Fruit fly (Drosophila melanogaster) whole organism, pupa: ENCODE measurements around the gene CG9377.
A peak's percentile ranks its signal among the peaks of the same experiment; 100 is the strongest.

Experiments
- CG10348 ChIP-seq: fragments of 200-800 bp; sonication (Bioruptor generic); IDR thresholded peaks from 2 replicates; pipeline ENCODE4 v1.3.6; 2022; ENCODE audit warnings: missing biosample characterization, missing genetic modification characterization
- CG12605 ChIP-seq: fragments of 200-800 bp; sonication (Bioruptor generic); IDR thresholded peaks from 2 replicates; pipeline ENCODE4 v1.3.6; 2022; ENCODE audit warnings: missing biosample characterization, missing genetic modification characterization
- CG13204 ChIP-seq: fragments of 200-800 bp; sonication (Bioruptor generic); optimal IDR thresholded peaks from 2 replicates; lab custom pipeline; 2018; ENCODE audit warnings: missing biosample characterization, mild to moderate bottlenecking, missing genetic modification characterization, moderate library complexity
- CG14655 ChIP-seq: fragments of 200-800 bp; sonication (Bioruptor generic); optimal IDR thresholded peaks from 3 replicates; lab custom pipeline; 2017; ENCODE audit warnings: mild to moderate bottlenecking, missing biosample characterization, missing genetic modification reagents, missing genetic modification characterization
- CG15710 ChIP-seq: fragments of 200-800 bp; sonication (Bioruptor generic); optimal IDR thresholded peaks from 2 replicates; lab custom pipeline; 2018; ENCODE audit warnings: missing biosample characterization, mild to moderate bottlenecking, missing genetic modification characterization, moderate library complexity
- CG17806 ChIP-seq: fragments of 200-800 bp; sonication (Bioruptor generic); optimal IDR thresholded peaks from 2 replicates; lab custom pipeline; 2018; ENCODE audit warnings: missing biosample characterization, mild to moderate bottlenecking, missing genetic modification characterization, moderate library complexity
- CG32121 ChIP-seq: fragments of 200-800 bp; sonication (Bioruptor generic); IDR thresholded peaks from 2 replicates; pipeline ENCODE4 v1.3.6; 2022; ENCODE audit warnings: missing biosample characterization, missing genetic modification characterization
- CG34367 ChIP-seq: fragments of 200-800 bp; sonication (Bioruptor generic); optimal IDR thresholded peaks from 2 replicates; lab custom pipeline; 2018; ENCODE audit warnings: missing biosample characterization, mild to moderate bottlenecking, missing genetic modification characterization
- CG4496 ChIP-seq: fragments of 200-800 bp; sonication (Bioruptor generic); IDR thresholded peaks from 3 replicates; pipeline ENCODE4 v1.3.6; 2022; ENCODE audit warnings: missing biosample characterization, missing genetic modification characterization
- CG8159 ChIP-seq: fragments of 200-800 bp; sonication (Bioruptor generic); optimal IDR thresholded peaks from 3 replicates; lab custom pipeline; 2018; ENCODE audit warnings: missing biosample characterization, mild to moderate bottlenecking, missing genetic modification characterization, moderate library complexity
- CG8301 ChIP-seq: fragments of 200-800 bp; sonication (Bioruptor generic); optimal IDR thresholded peaks from 2 replicates; lab custom pipeline; 2018; ENCODE audit warnings: missing biosample characterization, mild to moderate bottlenecking, missing genetic modification characterization
- CG9948 ChIP-seq: fragments of 200-800 bp; sonication (Bioruptor generic); optimal IDR thresholded peaks from 2 replicates; lab custom pipeline; 2018; ENCODE audit warnings: missing biosample characterization, mild to moderate bottlenecking, missing genetic modification characterization, moderate library complexity
- D1 ChIP-seq: fragments of 200-800 bp; sonication (Bioruptor generic); optimal IDR thresholded peaks from 2 replicates; lab custom pipeline; 2018; ENCODE audit warnings: missing biosample characterization, mild to moderate bottlenecking, missing genetic modification characterization, moderate library complexity
- EcR ChIP-seq: fragments of 200-800 bp; sonication (Bioruptor generic); optimal IDR thresholded peaks from 3 replicates; lab custom pipeline; 2019; ENCODE audit warnings: missing biosample characterization, missing genetic modification characterization, mild to moderate bottlenecking, moderate library complexity, missing genetic modification reagents
- Ets98B ChIP-seq: fragments of 200-800 bp; sonication (Bioruptor generic); IDR thresholded peaks from 2 replicates; pipeline ENCODE4 v1.3.6; 2022; ENCODE audit warnings: missing biosample characterization, missing genetic modification characterization
- Pif1A ChIP-seq: fragments of 200-800 bp; sonication (Bioruptor generic); optimal IDR thresholded peaks from 3 replicates; lab custom pipeline; 2016; ENCODE audit warnings: missing biosample characterization, missing genetic modification characterization
- Pif1B ChIP-seq: fragments of 200-800 bp; sonication (Bioruptor generic); optimal IDR thresholded peaks from 3 replicates; lab custom pipeline; 2016; ENCODE audit warnings: missing biosample characterization, missing genetic modification characterization
- Snoo ChIP-seq: fragments of 200-800 bp; sonication (Bioruptor generic); optimal IDR thresholded peaks from 3 replicates; lab custom pipeline; 2017; ENCODE audit warnings: missing biosample characterization, mild to moderate bottlenecking, missing genetic modification characterization, inconsistent platforms
- fd96Ca ChIP-seq: fragments of 200-800 bp; sonication (Bioruptor generic); IDR thresholded peaks from 3 replicates; pipeline ENCODE4 v1.3.6; 2022; ENCODE audit warnings: missing biosample characterization, missing genetic modification characterization
- gl ChIP-seq: fragments of 200-800 bp; sonication (Bioruptor generic); optimal IDR thresholded peaks from 2 replicates; lab custom pipeline; 2018; ENCODE audit warnings: missing biosample characterization, mild to moderate bottlenecking, missing genetic modification characterization
- rn ChIP-seq: fragments of 200-800 bp; sonication (Bioruptor generic); IDR thresholded peaks from 2 replicates; pipeline ENCODE4 v1.3.6; 2022; ENCODE audit warnings: missing biosample characterization, missing genetic modification characterization

CG9377 gene

dm6 chr2L:13394903-13395302 lies 33.5 kb upstream of the CG9377 start, which contains the start of gene RpL24:
Gene RpL24, minus strand, starts transcription at chr2L:13395131.
- TF ChIP-seq CG8301: peak; percentile 59
- peak; percentile 8 for TF ChIP-seq CG9948 (tag; lab: Kevin White, UChicago)
- TF ChIP-seq EcR: no peak
- peak; percentile 84 for TF ChIP-seq Pif1B
- no peak for TF ChIP-seq CG13204 (GFP tag; lab: Kevin White, UChicago)
- peak; percentile 80 for TF ChIP-seq gl (tag; lab: Kevin White, UChicago)
- TF ChIP-seq CG14655 (GFP tag; lab: Kevin White, UChicago): no peak
- peak; percentile 89 for TF ChIP-seq Pif1A (GFP tag; lab: Kevin White, UChicago)
- peak; percentile 82 for TF ChIP-seq CG34367 (tag; lab: Kevin White, UChicago)
- TF ChIP-seq CG12605 (GFP tag; lab: Robert Waterston, UW): peak; percentile 81
- TF ChIP-seq Snoo (tag; lab: Kevin White, UChicago): peak; percentile 95
- TF ChIP-seq D1 (tag; lab: Kevin White, UChicago): no peak
- peak; percentile 80 for TF ChIP-seq Ets98B (GFP tag; lab: Robert Waterston, UW)
- no peak for TF ChIP-seq CG10348 (GFP tag; lab: Robert Waterston, UW)
- TF ChIP-seq CG17806 (tag; lab: Kevin White, UChicago): peak; percentile 25
- peak; percentile 62; the same call in 1 of the 2 replicates for TF ChIP-seq CG32121 (GFP tag; lab: Robert Waterston, UW)
- peak; percentile 62; the same call in 1 of the 2 replicates for TF ChIP-seq rn (GFP tag; lab: Robert Waterston, UW)
- TF ChIP-seq fd96Ca: peak; percentile 63; the same call in 1 of the 3 replicates
- peak; percentile 70 for TF ChIP-seq CG15710 (tag; lab: Kevin White, UChicago)
- peak; percentile 66 for TF ChIP-seq CG8159
- TF ChIP-seq CG4496 (GFP tag; lab: Robert Waterston, UW): peak; percentile 92

- TF ChIP-seq D1 (tag; lab: Kevin White, UChicago) (no peak), CG13204 (GFP tag; lab: Kevin White, UChicago) (no peak), Pif1B (peak; percentile 93), CG34367 (tag; lab: Kevin White, UChicago) (peak; percentile 88), CG8301 (peak; percentile 89), fd96Ca (peak; percentile 93), rn (GFP tag; lab: Robert Waterston, UW) (peak; percentile 87), Pif1A (GFP tag; lab: Kevin White, UChicago) (no peak), CG12605 (GFP tag; lab: Robert Waterston, UW) (peak; percentile 89), Ets98B (GFP tag; lab: Robert Waterston, UW) (peak; percentile 93), CG14655 (GFP tag; lab: Kevin White, UChicago) (no peak), CG32121 (GFP tag; lab: Robert Waterston, UW) (peak; percentile 93), EcR (no peak), CG4496 (GFP tag; lab: Robert Waterston, UW) (peak; percentile 96), CG9948 (tag; lab: Kevin White, UChicago) (peak; percentile 92), CG10348 (GFP tag; lab: Robert Waterston, UW) (peak; percentile 63), CG15710 (tag; lab: Kevin White, UChicago) (peak; percentile 93), gl (tag; lab: Kevin White, UChicago) (peak; percentile 77), CG17806 (tag; lab: Kevin White, UChicago) (peak; percentile 94), Snoo (tag; lab: Kevin White, UChicago) (peak; percentile 95), CG8159 (peak; percentile 93)
- TF ChIP-seq, all 21 proteins: peak for 16
These were observed 25.9 kb upstream of the CG9377 start, which contains the start of the genes Ing5 and CG7099 for dm6 chr2L:13387255-13387654. Gene Ing5, minus strand, starts transcription at chr2L:13387312. Gene CG7099, plus strand, starts transcription at chr2L:13387571.

dm6 chr2L:13382351-13383029 lies 21.1 kb upstream of the CG9377 start, which contains the start of gene loqs:
Gene loqs, plus strand, starts transcription at chr2L:13382652.
- no peak for TF ChIP-seq CG9948 (tag; lab: Kevin White, UChicago)
- TF ChIP-seq CG34367 (tag; lab: Kevin White, UChicago): no peak
- no peak for TF ChIP-seq CG14655 (GFP tag; lab: Kevin White, UChicago)
- no peak for TF ChIP-seq Pif1B
- TF ChIP-seq fd96Ca: no peak
- TF ChIP-seq CG12605 (GFP tag; lab: Robert Waterston, UW): no peak
- no peak for TF ChIP-seq CG32121 (GFP tag; lab: Robert Waterston, UW)
- no peak for TF ChIP-seq CG17806 (tag; lab: Kevin White, UChicago)
- TF ChIP-seq Ets98B (GFP tag; lab: Robert Waterston, UW): no peak; the same call in 1 of the 2 replicates
- TF ChIP-seq CG15710 (tag; lab: Kevin White, UChicago): no peak

dm6 chr2L:13378488-13378964 lies 17.2 kb upstream of the CG9377 start, which contains the start of the genes CG9302 and beta'COP:
Gene CG9302, minus strand, starts transcription at chr2L:13378538.
Gene beta'COP, plus strand, starts transcription at chr2L:13378902.
- TF ChIP-seq Ets98B (GFP tag; lab: Robert Waterston, UW) (peak; percentile 34; the same call in 1 of the 2 replicates), fd96Ca (0 out of 3 replicates have a peak, but pooled peaks have one; percentile 43), D1 (tag; lab: Kevin White, UChicago) (no peak), CG13204 (GFP tag; lab: Kevin White, UChicago) (no peak), CG10348 (GFP tag; lab: Robert Waterston, UW) (0 out of 2 replicates have a peak, but pooled peaks have one; percentile 22), CG8159 (no peak), EcR (no peak), CG15710 (tag; lab: Kevin White, UChicago) (peak; percentile 86), gl (tag; lab: Kevin White, UChicago) (no peak), CG34367 (tag; lab: Kevin White, UChicago) (no peak), CG9948 (tag; lab: Kevin White, UChicago) (peak; percentile 58), CG32121 (GFP tag; lab: Robert Waterston, UW) (peak; percentile 36; the same call in 1 of the 2 replicates), Pif1A (GFP tag; lab: Kevin White, UChicago) (no peak), CG4496 (GFP tag; lab: Robert Waterston, UW) (no peak), CG12605 (GFP tag; lab: Robert Waterston, UW) (no peak), CG17806 (tag; lab: Kevin White, UChicago) (peak; percentile 38), Snoo (tag; lab: Kevin White, UChicago) (peak; percentile 57), rn (GFP tag; lab: Robert Waterston, UW) (no peak), Pif1B (no peak), CG8301 (no peak), CG14655 (GFP tag; lab: Kevin White, UChicago) (no peak)
